Worm (Caenorhabditis elegans): Measurements from ENCODE around the gene C44H4.8.

DNA sequence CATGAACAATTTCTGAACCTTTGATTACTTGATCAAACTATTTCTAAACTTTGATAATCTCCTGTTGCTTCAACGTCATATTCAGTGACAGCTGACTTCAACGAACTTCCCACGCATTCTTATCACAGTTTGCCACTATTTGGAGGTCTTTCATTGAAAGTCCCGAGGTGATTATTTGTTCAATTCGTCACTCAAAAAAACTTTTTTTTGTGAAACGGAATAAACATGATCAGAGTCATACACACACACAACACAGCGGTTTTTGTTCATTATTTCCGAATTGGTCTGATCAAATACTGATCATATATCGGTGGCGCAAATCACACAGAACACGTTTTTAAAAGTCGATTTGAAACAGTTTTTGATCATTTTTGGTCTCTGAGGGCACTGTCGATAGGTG is 38.5 kb upstream of the C44H4.8 start:
- TF ChIP-seq W03F9.2 (tag; optimal IDR thresholded peaks at IDR 0.05) = no peak
- no peak for TF ChIP-seq him-1 (tag; optimal IDR thresholded peaks at IDR 0.05)
